Fruit fly (Drosophila melanogaster) whole organism: ENCODE measurements around the gene CG7379.

Experiments
- CG8478 ChIP-seq: fragments of >200 bp; optimal IDR thresholded peaks from 2 replicates; lab custom pipeline; 2018; ENCODE audit warnings: inconsistent platforms
- Dll ChIP-seq: fragments of >200 bp; optimal IDR thresholded peaks from 2 replicates; lab custom pipeline; 2017
- psq ChIP-seq: fragments of >200 bp; optimal IDR thresholded peaks from 2 replicates; lab custom pipeline; 2017
- usp ChIP-seq: fragments of >200 bp; optimal IDR thresholded peaks from 2 replicates; lab custom pipeline; 2017; ENCODE audit warnings: missing biosample characterization, missing genetic modification characterization, mixed read lengths

dm6 chr3R:17827038-17827616, 29.0 kb upstream of the CG7379 start:
- TF ChIP-seq psq (lab: Kevin White, UChicago) = no peak
- TF ChIP-seq CG8478 (lab: Kevin White, UChicago) = no peak
- no peak for TF ChIP-seq usp
- TF ChIP-seq Dll (lab: Kevin White, UChicago) = no peak
